Worm (Caenorhabditis elegans) whole organism, late embryonic: Measurements from ENCODE around the gene C27B7.2.

Source experiments
- C08G9.2 ChIP-seq: sonication (generic microtip); optimal IDR thresholded peaks from 2 replicates; lab custom pipeline; 2016; ENCODE audit warnings: mild to moderate bottlenecking, missing genetic modification characterization, moderate library complexity, missing compliant biosample characterization
- C38D4.7 ChIP-seq: fragments of 200-800 bp; sonication (Bioruptor generic); optimal IDR thresholded peaks from 2 replicates; lab custom pipeline; 2018; ENCODE audit warnings: mild to moderate bottlenecking, missing genetic modification characterization, moderate library complexity, missing compliant biosample characterization
- F13H6.1 ChIP-seq: sonication (generic microtip); optimal IDR thresholded peaks from 2 replicates; lab custom pipeline; 2016; ENCODE audit warnings: missing genetic modification characterization, missing compliant biosample characterization
- K02D7.2 ChIP-seq: sonication (generic microtip); optimal IDR thresholded peaks from 2 replicates; lab custom pipeline; 2017; ENCODE audit warnings: mild to moderate bottlenecking, missing genetic modification characterization, missing compliant biosample characterization
- T23F11.4 ChIP-seq: fragments of 200-800 bp; sonication (Bioruptor generic); optimal IDR thresholded peaks from 2 replicates; lab custom pipeline; 2018; ENCODE audit warnings: mild to moderate bottlenecking, missing genetic modification characterization, missing compliant biosample characterization
- Y22D7AL.16 ChIP-seq: sonication (generic microtip); optimal IDR thresholded peaks from 2 replicates; lab custom pipeline; 2016; ENCODE audit warnings: missing genetic modification characterization, missing compliant biosample characterization
- ahr-1 ChIP-seq: sonication (generic microtip); optimal IDR thresholded peaks from 2 replicates; lab custom pipeline; 2016; ENCODE audit warnings: missing genetic modification characterization, missing compliant biosample characterization
- ama-1 ChIP-seq: fragments of 150-350 bp; optimal IDR thresholded peaks from 2 replicates; lab custom pipeline; 2014
- ceh-14 ChIP-seq: sonication (generic microtip); optimal IDR thresholded peaks from 2 replicates; lab custom pipeline; 2016; ENCODE audit warnings: missing genotype, missing genetic modification characterization, missing compliant biosample characterization
- ceh-19 ChIP-seq: fragments of 200-800 bp; sonication (Bioruptor generic); optimal IDR thresholded peaks from 2 replicates; lab custom pipeline; 2018; ENCODE audit warnings: mild to moderate bottlenecking, missing genetic modification characterization, missing compliant biosample characterization
- ceh-2 ChIP-seq: sonication (generic microtip); optimal IDR thresholded peaks from 2 replicates; lab custom pipeline; 2016; ENCODE audit warnings: missing genotype, missing genetic modification characterization, missing compliant biosample characterization
- ceh-22 ChIP-seq: sonication (generic microtip); optimal IDR thresholded peaks from 2 replicates; lab custom pipeline; 2017; ENCODE audit warnings: missing biosample characterization, missing genetic modification characterization
- ceh-24 ChIP-seq: sonication (generic microtip); optimal IDR thresholded peaks from 2 replicates; lab custom pipeline; 2016; ENCODE audit warnings: mild to moderate bottlenecking, missing genetic modification characterization, missing compliant biosample characterization
- ceh-31 ChIP-seq: sonication (generic microtip); optimal IDR thresholded peaks from 2 replicates; lab custom pipeline; 2016; ENCODE audit warnings: missing genetic modification characterization, missing compliant biosample characterization
- ceh-34 ChIP-seq: sonication (generic microtip); optimal IDR thresholded peaks from 2 replicates; lab custom pipeline; 2016; ENCODE audit warnings: mild to moderate bottlenecking, missing genetic modification characterization, missing compliant biosample characterization
- ceh-45 ChIP-seq: fragments of 200-800 bp; sonication (Bioruptor generic); IDR thresholded peaks from 2 replicates; pipeline ENCODE4 v1.3.6; 2022; ENCODE audit warnings: missing genetic modification reagents, missing genetic modification characterization, missing compliant biosample characterization
- ceh-6 ChIP-seq: fragments of 200-800 bp; sonication (Bioruptor generic); optimal IDR thresholded peaks from 2 replicates; lab custom pipeline; 2018; ENCODE audit warnings: mild to moderate bottlenecking, missing genetic modification characterization, missing compliant biosample characterization
- che-1 ChIP-seq: sonication (generic microtip); optimal IDR thresholded peaks from 2 replicates; lab custom pipeline; 2016; ENCODE audit warnings: mild to moderate bottlenecking, missing genetic modification characterization, missing compliant biosample characterization
- dmd-4 ChIP-seq: sonication (generic microtip); optimal IDR thresholded peaks from 2 replicates; lab custom pipeline; 2016; ENCODE audit warnings: borderline replicate concordance, missing genetic modification characterization, missing compliant biosample characterization
- dve-1 ChIP-seq: sonication (generic microtip); optimal IDR thresholded peaks from 2 replicates; lab custom pipeline; 2017; ENCODE audit warnings: antibody characterized with exemption, mild to moderate bottlenecking, missing genetic modification characterization, missing compliant biosample characterization
- elt-2 ChIP-seq: sonication (generic microtip); optimal IDR thresholded peaks from 2 replicates; lab custom pipeline; 2016; ENCODE audit warnings: missing genetic modification reagents, missing genetic modification characterization, missing compliant biosample characterization
- ets-4 ChIP-seq: sonication (generic microtip); optimal IDR thresholded peaks from 2 replicates; lab custom pipeline; 2016; ENCODE audit warnings: missing genetic modification characterization, missing compliant biosample characterization
- eyg-1 ChIP-seq: sonication (generic microtip); optimal IDR thresholded peaks from 2 replicates; lab custom pipeline; 2016; ENCODE audit warnings: missing genotype, missing genetic modification characterization, missing compliant biosample characterization
- fax-1 ChIP-seq: sonication (generic microtip); optimal IDR thresholded peaks from 2 replicates; lab custom pipeline; 2016; ENCODE audit warnings: missing genotype, missing genetic modification characterization, missing compliant biosample characterization
- fkh-10 ChIP-seq: fragments of 150-350 bp; optimal IDR thresholded peaks from 2 replicates; lab custom pipeline; 2014; ENCODE audit warnings: missing biosample characterization, missing genetic modification reagents, missing genetic modification characterization
- fkh-6 ChIP-seq: sonication (generic microtip); optimal IDR thresholded peaks from 2 replicates; lab custom pipeline; 2016; ENCODE audit warnings: missing genetic modification characterization, missing compliant biosample characterization
- gmeb-2 ChIP-seq: sonication (generic microtip); optimal IDR thresholded peaks from 2 replicates; lab custom pipeline; 2016; ENCODE audit warnings: missing genetic modification characterization, inconsistent platforms, missing compliant biosample characterization
- hlh-13 ChIP-seq: fragments of 200-800 bp; sonication (Bioruptor generic); optimal IDR thresholded peaks from 2 replicates; lab custom pipeline; 2018; ENCODE audit warnings: mild to moderate bottlenecking, missing genetic modification characterization, missing compliant biosample characterization
- hlh-30 ChIP-seq: sonication (generic microtip); optimal IDR thresholded peaks from 2 replicates; lab custom pipeline; 2017; ENCODE audit warnings: antibody characterized with exemption, missing genetic modification characterization, missing compliant biosample characterization; ENCODE audit not compliant: insufficient read depth
- hlh-8 ChIP-seq: sonication (generic microtip); optimal IDR thresholded peaks from 2 replicates; lab custom pipeline; 2016; ENCODE audit warnings: missing genotype, missing genetic modification characterization, missing compliant biosample characterization
- lim-6 ChIP-seq: sonication (generic microtip); optimal IDR thresholded peaks from 2 replicates; lab custom pipeline; 2016; ENCODE audit warnings: missing genetic modification characterization, missing compliant biosample characterization
- madf-2 ChIP-seq: sonication (generic microtip); optimal IDR thresholded peaks from 2 replicates; lab custom pipeline; 2017; ENCODE audit warnings: missing genetic modification characterization, missing compliant biosample characterization
- mec-3 ChIP-seq: sonication (generic microtip); optimal IDR thresholded peaks from 2 replicates; lab custom pipeline; 2016; ENCODE audit warnings: borderline replicate concordance, missing genetic modification characterization, missing compliant biosample characterization
- nhr-11 ChIP-seq: fragments of 150-350 bp; optimal IDR thresholded peaks from 2 replicates; lab custom pipeline; 2014; ENCODE audit warnings: missing biosample characterization, missing genetic modification characterization
- odd-2 ChIP-seq: sonication (generic microtip); optimal IDR thresholded peaks from 2 replicates; lab custom pipeline; 2017; ENCODE audit warnings: antibody characterized with exemption, mild to moderate bottlenecking, missing genetic modification characterization, missing compliant biosample characterization
- pag-3 ChIP-seq: sonication (generic microtip); optimal IDR thresholded peaks from 2 replicates; lab custom pipeline; 2016; ENCODE audit warnings: missing compliant biosample characterization, missing genetic modification characterization, borderline replicate concordance
- pat-9 ChIP-seq: fragments of 200-800 bp; sonication (Bioruptor generic); optimal IDR thresholded peaks from 2 replicates; lab custom pipeline; 2018; ENCODE audit warnings: mild to moderate bottlenecking, missing genetic modification characterization, moderate library complexity, missing compliant biosample characterization
- pha-2 ChIP-seq: sonication (generic microtip); optimal IDR thresholded peaks from 2 replicates; lab custom pipeline; 2017; ENCODE audit warnings: mild to moderate bottlenecking, missing genetic modification characterization, missing compliant biosample characterization
- pha-4 ChIP-seq: fragments of 150-350 bp; optimal IDR thresholded peaks from 2 replicates; lab custom pipeline; 2018; ENCODE audit warnings: missing biosample characterization, missing genetic modification reagents, missing genetic modification characterization
- pqm-1 ChIP-seq: sonication (generic microtip); optimal IDR thresholded peaks from 2 replicates; lab custom pipeline; 2016; ENCODE audit warnings: missing genetic modification characterization, missing compliant biosample characterization
- sdc-2 ChIP-seq: sonication (generic microtip); optimal IDR thresholded peaks from 2 replicates; lab custom pipeline; 2016; ENCODE audit warnings: missing genotype, missing genetic modification characterization, missing compliant biosample characterization
- sox-2 ChIP-seq: fragments of 200-800 bp; sonication (Bioruptor generic); IDR thresholded peaks from 2 replicates; pipeline ENCODE4 v1.3.6; 2022; ENCODE audit warnings: missing genetic modification reagents, missing genetic modification characterization, missing compliant biosample characterization
- sox-4 ChIP-seq: sonication (generic microtip); optimal IDR thresholded peaks from 2 replicates; lab custom pipeline; 2017; ENCODE audit warnings: mild to moderate bottlenecking, missing genetic modification characterization, inconsistent platforms, missing compliant biosample characterization
- syd-9 ChIP-seq: sonication (generic microtip); optimal IDR thresholded peaks from 2 replicates; lab custom pipeline; 2016; ENCODE audit warnings: mild to moderate bottlenecking, missing genetic modification characterization, moderate library complexity, missing compliant biosample characterization
- tbx-2 ChIP-seq: sonication (generic microtip); optimal IDR thresholded peaks from 2 replicates; lab custom pipeline; 2016; ENCODE audit warnings: missing genetic modification characterization, missing compliant biosample characterization
- tbx-7 ChIP-seq: sonication (generic microtip); optimal IDR thresholded peaks from 2 replicates; lab custom pipeline; 2016; ENCODE audit warnings: missing genotype, missing genetic modification characterization, missing compliant biosample characterization
- ttx-3 ChIP-seq: sonication (generic microtip); optimal IDR thresholded peaks from 2 replicates; lab custom pipeline; 2016; ENCODE audit warnings: missing genetic modification reagents, missing genetic modification characterization, missing compliant biosample characterization
- unc-3 ChIP-seq, 2 experiments: fragments of 200-800 bp in 1 of 2; sonication (Bioruptor generic) in 1 of 2; sonication (generic microtip) in 1 of 2; conservative IDR thresholded peaks in 1 of 2; optimal IDR thresholded peaks in 1 of 2; 2 replicates each; pipeline versions ENCODE4 v1.3.6 to Lab custom; 2016 to 2022; ENCODE audit warnings: missing compliant biosample characterization in 2 of 2, missing genetic modification characterization in 2 of 2, missing genetic modification reagents in 1 of 2
- unc-42 ChIP-seq: sonication (generic microtip); optimal IDR thresholded peaks from 2 replicates; lab custom pipeline; 2016; ENCODE audit warnings: missing genotype, missing genetic modification characterization, missing compliant biosample characterization
- unc-55 ChIP-seq: sonication (generic microtip); optimal IDR thresholded peaks from 2 replicates; lab custom pipeline; 2017; ENCODE audit warnings: missing biosample characterization, missing genetic modification reagents, missing genetic modification characterization
- zip-5 ChIP-seq: sonication (generic microtip); optimal IDR thresholded peaks from 2 replicates; lab custom pipeline; 2016; ENCODE audit warnings: missing genetic modification characterization, missing compliant biosample characterization
- ztf-16 ChIP-seq: sonication (generic microtip); optimal IDR thresholded peaks from 2 replicates; lab custom pipeline; 2017; ENCODE audit warnings: missing genetic modification characterization, missing compliant biosample characterization

Gene C27B7.2

ce11 chrIV:8927093-8927492, 34.4 kb downstream of the C27B7.2 start (continued):
- peak; percentile 96 for TF ChIP-seq che-1 (tag; lab: Kevin White, UChicago)
- peak; percentile 94 for TF ChIP-seq ttx-3
- TF ChIP-seq pat-9 (tag; lab: Kevin White, UChicago) = peak; percentile 97
- TF ChIP-seq ceh-2 (tag; lab: Kevin White, UChicago) = peak; percentile 95
- peak; percentile 74 for TF ChIP-seq dve-1 (tag; lab: Kevin White, UChicago)
- peak; percentile 75 for TF ChIP-seq unc-55 (GFP tag; lab: Kevin White, UChicago)
- peak; percentile 91 for TF ChIP-seq pag-3 (tag; lab: Kevin White, UChicago)
- peak; percentile 97 for TF ChIP-seq elt-2
- TF ChIP-seq tbx-7 (tag; lab: Kevin White, UChicago) = peak; percentile 69
- TF ChIP-seq Y22D7AL.16 (tag; lab: Kevin White, UChicago) = peak; percentile 89
- peak; percentile 95 for TF ChIP-seq ahr-1 (tag; lab: Kevin White, UChicago)
- TF ChIP-seq ama-1 (lab: Kevin White, UChicago) = no peak
- TF ChIP-seq ceh-34 (tag; lab: Kevin White, UChicago) = peak; percentile 94
- peak; percentile 45 for TF ChIP-seq zip-5 (tag; lab: Kevin White, UChicago)
- TF ChIP-seq odd-2 (tag; lab: Kevin White, UChicago) = peak; percentile 62
- peak; percentile 94 for TF ChIP-seq K02D7.2 (tag; lab: Kevin White, UChicago)
- TF ChIP-seq pqm-1 (tag; lab: Kevin White, UChicago) = peak; percentile 93
- peak; percentile 93 for TF ChIP-seq ceh-14
- peak; percentile 96 for TF ChIP-seq ztf-16 (tag; lab: Kevin White, UChicago)
- TF ChIP-seq sdc-2 (tag; lab: Kevin White, UChicago) = peak; percentile 90
- TF ChIP-seq eyg-1 (tag; lab: Kevin White, UChicago) = peak; percentile 90
- TF ChIP-seq pha-4 (tag; lab: Kevin White, UChicago) = no peak
- TF ChIP-seq T23F11.4 (GFP tag; lab: Kevin White, UChicago) = peak; percentile 97
- peak; percentile 91 for TF ChIP-seq syd-9 (tag; lab: Kevin White, UChicago)
- TF ChIP-seq ceh-31 (tag; lab: Kevin White, UChicago) = peak; percentile 89
- peak; percentile 89 for TF ChIP-seq mec-3 (tag; lab: Kevin White, UChicago)
- TF ChIP-seq ceh-19 (GFP tag; lab: Kevin White, UChicago) = peak; percentile 96
- TF ChIP-seq hlh-13 = peak; percentile 96
- TF ChIP-seq lim-6 = peak; percentile 80
- TF ChIP-seq ceh-6 (GFP tag; lab: Kevin White, UChicago) = peak; percentile 97
- peak; percentile 95 for TF ChIP-seq F13H6.1
- TF ChIP-seq ets-4 (tag; lab: Kevin White, UChicago) = peak; percentile 78
- peak; percentile 96 for TF ChIP-seq C38D4.7
- TF ChIP-seq madf-2 (tag; lab: Kevin White, UChicago) = peak; percentile 90
- no peak for TF ChIP-seq ceh-22
- peak; percentile 73 for TF ChIP-seq hlh-8 (tag; lab: Kevin White, UChicago)
- peak; percentile 96 for TF ChIP-seq gmeb-2
- TF ChIP-seq dmd-4 (tag; lab: Kevin White, UChicago) = peak; percentile 96
- TF ChIP-seq ceh-45 (GFP tag; lab: Robert Waterston, UW) = peak; percentile 96
- peak; percentile 40 for TF ChIP-seq fkh-10 (GFP tag; lab: Kevin White, UChicago)
- TF ChIP-seq hlh-30 = peak; percentile 94
- TF ChIP-seq pha-2 = peak; percentile 90
- TF ChIP-seq sox-4 (tag; lab: Kevin White, UChicago) = peak; percentile 98
- peak; percentile 87 for TF ChIP-seq fax-1
- TF ChIP-seq nhr-11 (tag; lab: Kevin White, UChicago) = no peak
- TF ChIP-seq unc-42 (tag; lab: Kevin White, UChicago) = peak; percentile 33
- peak; percentile 87; the same call in 1 of the 2 replicates for TF ChIP-seq sox-2 (GFP tag; lab: Robert Waterston, UW)
- TF ChIP-seq fkh-6 (tag; lab: Kevin White, UChicago) = peak; percentile 90
- TF ChIP-seq C08G9.2 = peak; percentile 92
- TF ChIP-seq unc-3 (GFP tag; conservative IDR thresholded peaks at IDR 0.05; lab: Robert Waterston, UW) = peak; percentile 88
- peak; percentile 91 for TF ChIP-seq unc-3 (tag; optimal IDR thresholded peaks at IDR 0.05; lab: Kevin White, UChicago)
- peak; percentile 91 for TF ChIP-seq ceh-24 (tag; lab: Kevin White, UChicago)
- peak; percentile 89 for TF ChIP-seq tbx-2 (tag; lab: Kevin White, UChicago)
